Fruit fly (Drosophila melanogaster): ENCODE data around the gene CG13950.

DNA sequence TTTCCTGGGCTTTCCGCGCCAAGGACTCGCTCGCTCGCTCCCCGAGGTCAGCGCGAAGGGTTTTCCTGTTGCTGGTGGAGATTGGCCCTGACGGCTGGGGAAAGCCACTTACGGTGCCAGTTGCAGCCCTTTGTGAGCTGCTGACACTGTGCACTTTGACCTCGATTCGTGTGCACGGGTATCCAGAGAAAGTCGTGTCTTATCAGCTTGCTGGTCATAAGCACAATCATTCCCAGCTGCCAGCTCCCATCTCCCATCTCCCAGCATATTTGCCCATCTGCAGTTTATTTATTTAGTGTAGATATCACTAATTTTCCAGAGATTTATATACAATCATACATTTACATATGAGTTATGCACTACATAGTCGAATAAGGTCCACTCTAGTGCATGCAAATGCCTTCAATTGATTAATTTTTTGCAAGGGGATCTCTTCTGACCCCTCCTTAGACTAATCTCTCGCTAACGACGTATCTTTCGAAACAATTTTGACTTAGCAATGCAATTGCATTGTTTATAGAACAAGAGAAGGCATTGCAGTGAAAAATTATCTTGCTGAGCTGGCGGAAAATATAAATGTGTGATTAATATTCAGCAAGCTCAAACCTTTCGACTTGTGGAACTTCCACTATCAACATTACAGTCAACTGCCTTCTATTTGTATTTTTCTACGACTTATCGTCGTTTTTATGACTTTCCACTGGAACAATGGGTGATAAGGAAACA is 37.8 kb upstream of the CG13950 start:
- no peak for TF ChIP-seq CG15601 (tag; optimal IDR thresholded peaks at IDR 0.05)
- TF ChIP-seq zen (tag; optimal IDR thresholded peaks at IDR 0.05): no peak
- TF ChIP-seq CG8388 (GFP tag; optimal IDR thresholded peaks at IDR 0.05): no peak
- no peak for TF ChIP-seq Adf1 (GFP tag; IDR thresholded peaks at IDR 0.05)
- no peak for TF ChIP-seq CG13624 (GFP tag; optimal IDR thresholded peaks at IDR 0.05)
- no peak for TF ChIP-seq CG2712 (tag; optimal IDR thresholded peaks at IDR 0.05)
- no peak for TF ChIP-seq Hr51 (GFP tag; optimal IDR thresholded peaks at IDR 0.05)
- TF ChIP-seq sqz (GFP tag; optimal IDR thresholded peaks at IDR 0.05): no peak
- TF ChIP-seq al (GFP tag; IDR thresholded peaks at IDR 0.05): no peak
- TF ChIP-seq MBD-R2 (GFP tag; IDR thresholded peaks at IDR 0.05): no peak
- no peak for TF ChIP-seq fd96Cb (tag; optimal IDR thresholded peaks at IDR 0.05)
- no peak for TF ChIP-seq cg (GFP tag; optimal IDR thresholded peaks at IDR 0.05)
- no peak for TF ChIP-seq ranshi (GFP tag; IDR thresholded peaks at IDR 0.05)
- no peak for TF ChIP-seq CG17568 (GFP tag; optimal IDR thresholded peaks at IDR 0.05)

Measured in whole organism, embryonic.